Worm (Caenorhabditis elegans): ENCODE data around the gene miro-1.

The miro-1 gene

ce11 chrIV:4749728-4750278, 34.2 kb upstream of the miro-1 start, which contains the start of the genes rpl-20 and Y17G9B.5 (continued):
- TF ChIP-seq him-1 (tag; optimal IDR thresholded peaks at IDR 0.05) (peak; percentile 96), atf-7 (tag; optimal IDR thresholded peaks at IDR 0.05) (peak; percentile 99), madf-3 (GFP tag; IDR thresholded peaks at IDR 0.05) (peak; percentile 99), ceh-100 (GFP tag; IDR thresholded peaks at IDR 0.05) (peak; percentile 94), repo-1 (tag; optimal IDR thresholded peaks at IDR 0.05) (peak; percentile 99), mel-28 (tag; optimal IDR thresholded peaks at IDR 0.05; ENCODE audit: borderline replicate concordance) (peak; percentile 90), attf-3 (GFP tag; conservative IDR thresholded peaks at IDR 0.05) (peak; percentile 87), Y67H2A.10 (GFP tag; conservative IDR thresholded peaks at IDR 0.05) (peak; percentile 96), B0261.1 (tag; optimal IDR thresholded peaks at IDR 0.05) (peak; percentile 47), F37B4.10 (GFP tag; IDR thresholded peaks at IDR 0.05) (peak; percentile 99), snpc-3.4 (tag; optimal IDR thresholded peaks at IDR 0.05) (peak; percentile 98), akir-1 (GFP tag; optimal IDR thresholded peaks at IDR 0.05) (peak; percentile 80), K12H6.12 (tag; optimal IDR thresholded peaks at IDR 0.05) (peak; percentile 99), ztf-26 (tag; optimal IDR thresholded peaks at IDR 0.05) (peak; percentile 100), aptf-2 (GFP tag; conservative IDR thresholded peaks at IDR 0.05) (no peak; the same call in 1 of the 2 replicates), attf-6 (GFP tag; IDR thresholded peaks at IDR 0.05) (peak; percentile 94), ets-4 (GFP tag; optimal IDR thresholded peaks at IDR 0.05) (peak; percentile 96), madf-8 (GFP tag; conservative IDR thresholded peaks at IDR 0.05) (peak; percentile 94), F33H1.4 (GFP tag; IDR thresholded peaks at IDR 0.05) (peak; percentile 98), snpc-4 (GFP tag; optimal IDR thresholded peaks at IDR 0.05) (peak; percentile 95), snpc-4 (tag; optimal IDR thresholded peaks at IDR 0.05) (peak; percentile 95 to 97 (median 96)), Y53G8AR.9 (GFP tag; conservative IDR thresholded peaks at IDR 0.05) (peak; percentile 100), lsy-27 (tag; optimal IDR thresholded peaks at IDR 0.05; ENCODE audit: borderline replicate concordance, insufficient read depth) (peak; percentile 71), mes-4 (tag; optimal IDR thresholded peaks at IDR 0.05) (peak; percentile 88), mxl-1 (tag; optimal IDR thresholded peaks at IDR 0.05) (no peak), B0019.2 (GFP tag; conservative IDR thresholded peaks at IDR 0.05) (peak; percentile 97), cebp-2 (GFP tag; IDR thresholded peaks at IDR 0.05) (peak; percentile 98), pbrm-1 (GFP tag; IDR thresholded peaks at IDR 0.05) (peak; percentile 100), nfyb-1 (GFP tag; IDR thresholded peaks at IDR 0.05) (peak; percentile 99), ccch-3 (GFP tag; optimal IDR thresholded peaks at IDR 0.05) (peak; percentile 68), egl-18 (GFP tag; IDR thresholded peaks at IDR 0.05) (peak; percentile 98), ztf-18 (tag; optimal IDR thresholded peaks at IDR 0.05) (peak; percentile 95), mcd-1 (GFP tag; IDR thresholded peaks at IDR 0.05) (peak; percentile 100), C06A6.2 (GFP tag; conservative IDR thresholded peaks at IDR 0.05) (peak; percentile 99), attf-5 (GFP tag; optimal IDR thresholded peaks at IDR 0.05) (peak; percentile 100), rec-8 (tag; optimal IDR thresholded peaks at IDR 0.05) (peak; percentile 79 to 81), F55B11.4 (tag; optimal IDR thresholded peaks at IDR 0.05; ENCODE audit: borderline replicate concordance, insufficient read depth) (no peak), unc-130 (GFP tag; optimal IDR thresholded peaks at IDR 0.05) (peak; percentile 98), ceh-91 (GFP tag; IDR thresholded peaks at IDR 0.05) (peak; percentile 99), F39B2.1 (GFP tag; IDR thresholded peaks at IDR 0.05) (peak; percentile 92), pha-4 (tag; optimal IDR thresholded peaks at IDR 0.05) (peak; percentile 100), cebp-1 (GFP tag; IDR thresholded peaks at IDR 0.05) (peak; percentile 93), cebp-1 (tag; optimal IDR thresholded peaks at IDR 0.05) (peak; percentile 99), lag-1 (GFP tag; IDR thresholded peaks at IDR 0.05) (peak; percentile 90; the same call in 1 of the 2 replicates), aptf-3 (GFP tag; IDR thresholded peaks at IDR 0.05) (0 out of 2 replicates have a peak, but pooled peaks have one; percentile 37), F23B12.7 (tag; optimal IDR thresholded peaks at IDR 0.05; ENCODE audit: insufficient read depth) (peak; percentile 99), ceh-79 (tag; optimal IDR thresholded peaks at IDR 0.05) (peak; percentile 90), athp-1 (tag; optimal IDR thresholded peaks at IDR 0.05) (peak; percentile 100)

All from whole organism, young adult.